Fruit fly (Drosophila melanogaster) whole organism, embryonic: ENCODE results near the gene Polr3G.

ENCODE experiments used
- Asciz ChIP-seq: fragments of 200-800 bp; sonication (Bioruptor generic); optimal IDR thresholded peaks from 2 replicates; lab custom pipeline; 2017; ENCODE audit warnings: missing biosample characterization, mild to moderate bottlenecking, missing genetic modification characterization, missing genetic modification reagents
- Bteb2 ChIP-seq: fragments of 200-800 bp; sonication (Bioruptor generic); optimal IDR thresholded peaks from 2 replicates; lab custom pipeline; 2016; ENCODE audit warnings: missing biosample characterization, missing genetic modification characterization
- CG10267 ChIP-seq: fragments of 200-800 bp; sonication (Bioruptor generic); optimal IDR thresholded peaks from 2 replicates; lab custom pipeline; 2018; ENCODE audit warnings: missing biosample characterization, mild to moderate bottlenecking, missing genetic modification characterization, moderate library complexity
- CG11093 ChIP-seq: fragments of 200-800 bp; sonication (Bioruptor generic); IDR thresholded peaks from 3 replicates; pipeline ENCODE4 v1.3.6; 2022; ENCODE audit warnings: missing biosample characterization, missing genetic modification characterization
- CG11398 ChIP-seq: fragments of 200-800 bp; sonication (Bioruptor generic); optimal IDR thresholded peaks from 2 replicates; lab custom pipeline; 2016; ENCODE audit warnings: missing biosample characterization, missing genetic modification characterization
- CG11696 ChIP-seq: fragments of 200-800 bp; sonication (Bioruptor generic); IDR thresholded peaks from 2 replicates; pipeline ENCODE4 v1.3.6; 2022; ENCODE audit warnings: missing biosample characterization, missing genetic modification characterization
- CG12769 ChIP-seq: fragments of 200-800 bp; sonication (Bioruptor generic); optimal IDR thresholded peaks from 2 replicates; lab custom pipeline; 2019; ENCODE audit warnings: missing biosample characterization, mild to moderate bottlenecking, missing genetic modification characterization, moderate library complexity
- CG14667 ChIP-seq: fragments of 200-800 bp; sonication (Bioruptor generic); IDR thresholded peaks from 2 replicates; pipeline ENCODE4 v1.3.6; 2022; ENCODE audit warnings: missing biosample characterization, missing genetic modification characterization
- CG14710 ChIP-seq: fragments of 200-800 bp; sonication (Bioruptor generic); optimal IDR thresholded peaks from 3 replicates; lab custom pipeline; 2019; ENCODE audit warnings: missing biosample characterization, mild to moderate bottlenecking, missing genetic modification characterization, moderate library complexity
- CG14860 ChIP-seq: fragments of 200-800 bp; sonication (Bioruptor generic); IDR thresholded peaks from 3 replicates; pipeline ENCODE4 v1.3.6; 2022; ENCODE audit warnings: missing biosample characterization, missing genetic modification characterization; ENCODE audit not compliant: partially characterized antibody
- CG1529 ChIP-seq: fragments of 200-800 bp; sonication (Bioruptor generic); optimal IDR thresholded peaks from 3 replicates; lab custom pipeline; 2018; ENCODE audit warnings: missing biosample characterization, missing genetic modification characterization
- CG15696 ChIP-seq: fragments of 200-800 bp; sonication (Bioruptor generic); optimal IDR thresholded peaks from 2 replicates; lab custom pipeline; 2019; ENCODE audit warnings: missing biosample characterization, mild to moderate bottlenecking, missing genetic modification characterization, moderate library complexity
- CG2678 ChIP-seq: fragments of 200-800 bp; sonication (Bioruptor generic); optimal IDR thresholded peaks from 3 replicates; lab custom pipeline; 2019; ENCODE audit warnings: missing biosample characterization, mild to moderate bottlenecking, missing genetic modification characterization, moderate library complexity
- CG2712 ChIP-seq: fragments of 200-800 bp; optimal IDR thresholded peaks from 3 replicates; lab custom pipeline; 2019; ENCODE audit warnings: missing biosample characterization, mild to moderate bottlenecking, missing genetic modification characterization, moderate library complexity
- CG31365 ChIP-seq: fragments of 200-800 bp; sonication (Bioruptor generic); optimal IDR thresholded peaks from 2 replicates; lab custom pipeline; 2018; ENCODE audit warnings: missing biosample characterization, mild to moderate bottlenecking, missing genetic modification characterization
- CG3847 ChIP-seq: fragments of 200-800 bp; sonication (Bioruptor generic); IDR thresholded peaks from 2 replicates; pipeline ENCODE4 v1.3.6; 2022; ENCODE audit warnings: missing biosample characterization, missing genetic modification characterization
- CG5245 ChIP-seq: fragments of 200-800 bp; sonication (Bioruptor generic); optimal IDR thresholded peaks from 3 replicates; lab custom pipeline; 2016; ENCODE audit warnings: missing biosample characterization, missing genetic modification characterization
- CG6254 ChIP-seq: fragments of 200-800 bp; sonication (Bioruptor generic); optimal IDR thresholded peaks from 3 replicates; lab custom pipeline; 2017; ENCODE audit warnings: mild to moderate bottlenecking, missing biosample characterization, missing genetic modification reagents, missing genetic modification characterization
- CG7556 ChIP-seq: fragments of 200-800 bp; sonication (Bioruptor generic); optimal IDR thresholded peaks from 2 replicates; lab custom pipeline; 2017; ENCODE audit warnings: missing biosample characterization, mild to moderate bottlenecking, missing genetic modification characterization
- CG8478 ChIP-seq: fragments of >200 bp; optimal IDR thresholded peaks from 2 replicates; lab custom pipeline; 2018
- CG9609 ChIP-seq: fragments of 200-800 bp; sonication (Bioruptor generic); optimal IDR thresholded peaks from 3 replicates; lab custom pipeline; 2016; ENCODE audit warnings: missing biosample characterization, missing genetic modification characterization
- CrebB ChIP-seq: fragments of 200-800 bp; sonication (Bioruptor generic); optimal IDR thresholded peaks from 3 replicates; lab custom pipeline; 2018; ENCODE audit warnings: missing biosample characterization, mild to moderate bottlenecking, missing genetic modification characterization
- Dek ChIP-seq: fragments of 200-800 bp; sonication (Bioruptor generic); optimal IDR thresholded peaks from 3 replicates; lab custom pipeline; 2019; ENCODE audit warnings: missing biosample characterization, mild to moderate bottlenecking, missing genetic modification characterization, moderate library complexity
- Doc2 ChIP-seq: fragments of 200-800 bp; sonication (Bioruptor generic); IDR thresholded peaks from 2 replicates; pipeline ENCODE4 v1.3.6; 2022; ENCODE audit warnings: missing biosample characterization, missing genetic modification characterization
- Hr51 ChIP-seq, 2 experiments: fragments of 200-800 bp; sonication (Bioruptor generic); optimal IDR thresholded peaks; 2 replicates in 1 of 2; 3 replicates in 1 of 2; lab custom pipeline; 2016 to 2018; ENCODE audit warnings: missing biosample characterization in 2 of 2, missing genetic modification characterization in 2 of 2, mild to moderate bottlenecking in 1 of 2, moderate library complexity in 1 of 2
- Lpt ChIP-seq: fragments of >200 bp; optimal IDR thresholded peaks from 2 replicates; lab custom pipeline; 2018; ENCODE audit warnings: missing biosample characterization, missing genetic modification characterization
- Mes4 ChIP-seq: fragments of 200-800 bp; sonication (Bioruptor generic); optimal IDR thresholded peaks from 2 replicates; lab custom pipeline; 2016; ENCODE audit warnings: missing biosample characterization, missing genetic modification characterization
- Myb ChIP-seq: fragments of 200-800 bp; sonication (Bioruptor generic); optimal IDR thresholded peaks from 2 replicates; lab custom pipeline; 2016; ENCODE audit warnings: missing biosample characterization, missing genetic modification characterization
- PHDP ChIP-seq: fragments of 200-800 bp; sonication (Bioruptor generic); optimal IDR thresholded peaks from 3 replicates; lab custom pipeline; 2018; ENCODE audit warnings: missing biosample characterization, mild to moderate bottlenecking, missing genetic modification characterization, moderate library complexity
- Sry-β ChIP-seq: fragments of 200-800 bp; sonication (Bioruptor generic); optimal IDR thresholded peaks from 2 replicates; lab custom pipeline; 2018; ENCODE audit warnings: missing biosample characterization, mild to moderate bottlenecking, missing genetic modification characterization, moderate library complexity
- Xrp1 ChIP-seq: fragments of 200-800 bp; sonication (Bioruptor generic); IDR thresholded peaks from 2 replicates; pipeline ENCODE4 v1.3.6; 2022; ENCODE audit warnings: missing biosample characterization, missing genetic modification characterization
- ara ChIP-seq: fragments of 200-800 bp; sonication (Bioruptor generic); IDR thresholded peaks from 2 replicates; pipeline ENCODE4 v1.3.6; 2022; ENCODE audit warnings: missing biosample characterization, missing genetic modification characterization
- cad ChIP-seq: fragments of >200 bp; optimal IDR thresholded peaks from 2 replicates; lab custom pipeline; 2017; ENCODE audit warnings: missing biosample characterization, missing genetic modification characterization
- cg ChIP-seq: fragments of 200-800 bp; sonication (Bioruptor generic); optimal IDR thresholded peaks from 3 replicates; lab custom pipeline; 2019; ENCODE audit warnings: missing biosample characterization, mild to moderate bottlenecking, missing genetic modification characterization, moderate library complexity
- dm ChIP-seq: fragments of 200-800 bp; sonication (Bioruptor generic); optimal IDR thresholded peaks from 3 replicates; lab custom pipeline; 2016; ENCODE audit warnings: missing biosample characterization, missing genetic modification characterization
- emc ChIP-seq: fragments of 200-800 bp; sonication (Bioruptor generic); optimal IDR thresholded peaks from 2 replicates; lab custom pipeline; 2016; ENCODE audit warnings: missing biosample characterization, missing genetic modification characterization
- gcm ChIP-seq: fragments of 200-800 bp; sonication (Bioruptor generic); optimal IDR thresholded peaks from 2 replicates; lab custom pipeline; 2019; ENCODE audit warnings: missing biosample characterization, mild to moderate bottlenecking, missing genetic modification characterization, moderate library complexity
- gem ChIP-seq: fragments of 200-800 bp; sonication (Bioruptor generic); optimal IDR thresholded peaks from 2 replicates; lab custom pipeline; 2019; ENCODE audit warnings: missing biosample characterization, mild to moderate bottlenecking, missing genetic modification characterization, moderate library complexity
- gfzf ChIP-seq: fragments of 200-800 bp; sonication (Bioruptor generic); optimal IDR thresholded peaks from 2 replicates; lab custom pipeline; 2016; ENCODE audit warnings: missing biosample characterization, mild to moderate bottlenecking, missing genetic modification characterization, moderate library complexity
- her ChIP-seq: fragments of 200-800 bp; sonication (Bioruptor generic); optimal IDR thresholded peaks from 2 replicates; lab custom pipeline; 2016; ENCODE audit warnings: missing biosample characterization, missing genetic modification characterization
- lov ChIP-seq, 2 experiments: fragments of 200-800 bp in 1 of 2; fragments of >200 bp in 1 of 2; sonication (Bioruptor generic) in 1 of 2; IDR thresholded peaks in 1 of 2; optimal IDR thresholded peaks in 1 of 2; 2 replicates in 1 of 2; 3 replicates in 1 of 2; pipeline versions ENCODE4 v1.3.6 to Lab custom; 2017 to 2022; ENCODE audit warnings: missing biosample characterization in 1 of 2, missing genetic modification characterization in 1 of 2
- odd ChIP-seq: fragments of 200-800 bp; sonication (Bioruptor generic); optimal IDR thresholded peaks from 2 replicates; lab custom pipeline; 2017; ENCODE audit warnings: missing biosample characterization, mild to moderate bottlenecking, missing genetic modification characterization
- prd ChIP-seq, 3 experiments: fragments of >200 bp in 2 of 3; fragments of 200-800 bp in 1 of 3; sonication (Bioruptor generic) in 1 of 3; optimal IDR thresholded peaks in 2 of 3; IDR thresholded peaks in 1 of 3; 2 replicates in 2 of 3; 3 replicates in 1 of 3; pipeline versions ENCODE4 v1.3.6 to Lab custom; 2017 to 2022; ENCODE audit warnings: missing biosample characterization in 1 of 3, missing genetic modification characterization in 1 of 3
- scrt ChIP-seq: fragments of 200-800 bp; sonication (Bioruptor generic); optimal IDR thresholded peaks from 2 replicates; lab custom pipeline; 2018; ENCODE audit warnings: missing biosample characterization, mild to moderate bottlenecking, missing genetic modification characterization, moderate library complexity
- shn ChIP-seq: fragments of 200-800 bp; sonication (Bioruptor generic); optimal IDR thresholded peaks from 3 replicates; lab custom pipeline; 2016; ENCODE audit warnings: missing biosample characterization, missing genetic modification characterization
- slbo ChIP-seq: fragments of 200-800 bp; sonication (Bioruptor generic); IDR thresholded peaks from 2 replicates; pipeline ENCODE4 v1.3.6; 2022; ENCODE audit warnings: missing biosample characterization, missing genetic modification characterization
- slou ChIP-seq: fragments of 200-800 bp; sonication (Bioruptor generic); optimal IDR thresholded peaks from 3 replicates; lab custom pipeline; 2016; ENCODE audit warnings: missing biosample characterization, missing genetic modification characterization
- slp2 ChIP-seq: fragments of 200-800 bp; sonication (Bioruptor generic); optimal IDR thresholded peaks from 2 replicates; lab custom pipeline; 2016; ENCODE audit warnings: missing biosample characterization, missing genetic modification characterization
- ssp ChIP-seq: fragments of 200-800 bp; sonication (Bioruptor generic); IDR thresholded peaks from 2 replicates; pipeline ENCODE4 v1.3.6; 2022; ENCODE audit warnings: missing biosample characterization, missing genetic modification characterization
- wek ChIP-seq: fragments of 200-800 bp; sonication (Bioruptor generic); optimal IDR thresholded peaks from 3 replicates; lab custom pipeline; 2018; ENCODE audit warnings: missing biosample characterization, mild to moderate bottlenecking, missing genetic modification characterization, moderate library complexity
- zen ChIP-seq: fragments of 200-800 bp; sonication (Bioruptor generic); optimal IDR thresholded peaks from 3 replicates; lab custom pipeline; 2018; ENCODE audit warnings: missing biosample characterization, mild to moderate bottlenecking, missing genetic modification characterization, moderate library complexity

The Polr3G gene

DNA sequence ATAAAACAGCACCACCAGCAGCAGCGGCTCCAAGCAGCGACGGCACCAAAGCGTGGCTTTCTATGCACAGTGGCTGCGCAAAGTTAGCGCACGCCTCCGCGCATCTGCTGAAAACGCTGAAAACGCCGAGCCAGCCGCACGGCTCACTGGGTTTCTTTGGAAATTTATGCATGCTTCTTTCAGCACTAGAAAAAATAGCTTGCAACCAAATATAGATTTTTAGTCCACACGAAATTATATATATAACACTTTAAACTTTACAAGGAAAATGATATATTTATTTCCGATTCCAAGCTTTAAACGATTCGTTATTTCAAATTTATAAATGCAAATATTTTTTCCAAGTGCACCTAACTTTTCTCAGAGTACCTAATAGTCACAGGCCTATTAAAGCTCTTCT lies 22.3 kb downstream of the Polr3G start (continued):
- TF ChIP-seq Asciz (GFP tag; lab: Kevin White, UChicago) (peak; percentile 33), gcm (GFP tag; lab: Kevin White, UChicago) (peak; percentile 48), CG14667 (GFP tag; lab: Robert Waterston, UW) (no peak), zen (tag; lab: Kevin White, UChicago) (no peak), Bteb2 (GFP tag; lab: Kevin White, UChicago) (no peak), CG1529 (GFP tag; lab: Kevin White, UChicago) (peak; percentile 1), Xrp1 (peak; percentile 45; the same call in 1 of the 2 replicates), wek (GFP tag; lab: Kevin White, UChicago) (no peak), shn (GFP tag; lab: Kevin White, UChicago) (peak; percentile 3), CG12769 (tag; lab: Kevin White, UChicago) (no peak), CG31365 (no peak), gem (peak; percentile 72), prd (optimal IDR thresholded peaks at IDR 0.05; lab: Kevin White, UChicago) (no peak), prd (GFP tag; IDR thresholded peaks at IDR 0.05; lab: Robert Waterston, UW) (no peak; the same call in 2 of the 3 replicates), Doc2 (GFP tag; lab: Robert Waterston, UW) (no peak), Dek (tag; lab: Kevin White, UChicago) (peak; percentile 12), lov (optimal IDR thresholded peaks at IDR 0.05; lab: Kevin White, UChicago) (no peak), lov (GFP tag; IDR thresholded peaks at IDR 0.05; lab: Robert Waterston, UW) (no peak), slbo (peak; percentile 42), CrebB (tag; lab: Kevin White, UChicago) (no peak), Myb (GFP tag; lab: Kevin White, UChicago) (no peak), slp2 (GFP tag; lab: Kevin White, UChicago) (no peak), CG2678 (tag; lab: Kevin White, UChicago) (peak; percentile 65), Mes4 (no peak), CG15696 (tag; lab: Kevin White, UChicago) (no peak), CG6254 (GFP tag; lab: Kevin White, UChicago) (peak; percentile 66), gfzf (GFP tag; lab: Kevin White, UChicago) (no peak), CG3847 (GFP tag; lab: Robert Waterston, UW) (no peak), odd (GFP tag; lab: Kevin White, UChicago) (peak; percentile 12), her (no peak), Sry-β (no peak), CG8478 (lab: Kevin White, UChicago) (no peak), cad (GFP tag; lab: Kevin White, UChicago) (no peak), Lpt (GFP tag; lab: Kevin White, UChicago) (no peak), CG9609 (no peak), CG2712 (tag; lab: Kevin White, UChicago) (peak; percentile 23), scrt (GFP tag; lab: Kevin White, UChicago) (no peak), CG11696 (GFP tag; lab: Robert Waterston, UW) (no peak), cg (GFP tag; lab: Kevin White, UChicago) (no peak), dm (GFP tag; lab: Kevin White, UChicago) (no peak), ara (GFP tag; lab: Robert Waterston, UW) (no peak), CG11398 (no peak), PHDP (tag; lab: Kevin White, UChicago) (peak; percentile 55), Hr51 (GFP tag; optimal IDR thresholded peaks at IDR 0.05; lab: Kevin White, UChicago) (peak in 1 of 2 experiments; percentile 25), slou (GFP tag; lab: Kevin White, UChicago) (no peak), CG10267 (tag; lab: Kevin White, UChicago) (peak; percentile 9), ssp (GFP tag; lab: Robert Waterston, UW) (no peak), CG5245 (GFP tag; lab: Kevin White, UChicago) (no peak), emc (GFP tag; lab: Kevin White, UChicago) (no peak), CG14860 (no peak), CG7556 (GFP tag; lab: Kevin White, UChicago) (peak; percentile 52), CG14710 (tag; lab: Kevin White, UChicago) (peak; percentile 28), CG11093 (GFP tag; lab: Robert Waterston, UW) (no peak)
